Fruit fly (Drosophila melanogaster) whole organism, embryonic: Measurements from ENCODE around the gene tj.

Source experiments
- BEAF-32 ChIP-seq: fragments of 200-800 bp; sonication (Bioruptor generic); optimal IDR thresholded peaks from 3 replicates; lab custom pipeline; 2017; ENCODE audit warnings: missing biosample characterization, missing genetic modification characterization, mild to moderate bottlenecking, moderate library complexity, missing genetic modification reagents
- CG10462 ChIP-seq: fragments of 200-800 bp; sonication (Bioruptor generic); optimal IDR thresholded peaks from 2 replicates; lab custom pipeline; 2016; ENCODE audit warnings: missing biosample characterization, missing genetic modification characterization
- CG11398 ChIP-seq: fragments of 200-800 bp; sonication (Bioruptor generic); optimal IDR thresholded peaks from 2 replicates; lab custom pipeline; 2016; ENCODE audit warnings: missing biosample characterization, missing genetic modification characterization
- CG12071 ChIP-seq: fragments of 200-800 bp; sonication (Bioruptor generic); optimal IDR thresholded peaks from 3 replicates; lab custom pipeline; 2018; ENCODE audit warnings: missing biosample characterization, mild to moderate bottlenecking, missing genetic modification characterization
- CG13296 ChIP-seq: fragments of 200-800 bp; sonication (Bioruptor generic); optimal IDR thresholded peaks from 3 replicates; lab custom pipeline; 2018; ENCODE audit warnings: missing biosample characterization, mild to moderate bottlenecking, missing genetic modification characterization
- CG15601 ChIP-seq: fragments of 200-800 bp; sonication (Bioruptor generic); optimal IDR thresholded peaks from 3 replicates; lab custom pipeline; 2019; ENCODE audit warnings: missing biosample characterization, mild to moderate bottlenecking, missing genetic modification characterization, moderate library complexity
- CG16815 ChIP-seq: fragments of 200-800 bp; sonication (Bioruptor generic); optimal IDR thresholded peaks from 3 replicates; lab custom pipeline; 2017; ENCODE audit warnings: missing biosample characterization, mild to moderate bottlenecking, missing genetic modification characterization
- CG17912 ChIP-seq: fragments of 200-800 bp; sonication (Bioruptor generic); optimal IDR thresholded peaks from 2 replicates; lab custom pipeline; 2018; ENCODE audit warnings: missing biosample characterization, mild to moderate bottlenecking, missing genetic modification characterization
- CG2199 ChIP-seq: fragments of 200-800 bp; sonication (Bioruptor generic); IDR thresholded peaks from 3 replicates; pipeline ENCODE4 v1.3.6; 2022; ENCODE audit warnings: missing biosample characterization, missing genetic modification characterization
- CG2875 ChIP-seq: fragments of 200-800 bp; sonication (Bioruptor generic); optimal IDR thresholded peaks from 2 replicates; lab custom pipeline; 2017; ENCODE audit warnings: missing biosample characterization, mild to moderate bottlenecking, missing genetic modification characterization, missing genetic modification reagents
- CG3281 ChIP-seq: fragments of 200-800 bp; sonication (Bioruptor generic); optimal IDR thresholded peaks from 3 replicates; lab custom pipeline; 2017; ENCODE audit warnings: missing biosample characterization, mild to moderate bottlenecking, missing genetic modification characterization
- CG34422 ChIP-seq: fragments of 200-800 bp; sonication (Bioruptor generic); IDR thresholded peaks from 3 replicates; pipeline ENCODE4 v1.3.6; 2022; ENCODE audit warnings: missing biosample characterization, missing genetic modification characterization
- CG42726 ChIP-seq: fragments of 200-800 bp; sonication (Bioruptor generic); IDR thresholded peaks from 2 replicates; pipeline ENCODE4 v1.3.6; 2022; ENCODE audit warnings: missing biosample characterization, missing genetic modification characterization; ENCODE audit not compliant: partially characterized antibody
- CG6272 ChIP-seq: fragments of 200-800 bp; sonication (Bioruptor generic); IDR thresholded peaks from 2 replicates; pipeline ENCODE4 v1.3.6; 2022; ENCODE audit warnings: missing biosample characterization, missing genetic modification characterization
- CG6654 ChIP-seq: fragments of 200-800 bp; sonication (Bioruptor generic); optimal IDR thresholded peaks from 2 replicates; lab custom pipeline; 2017; ENCODE audit warnings: missing biosample characterization, mild to moderate bottlenecking, missing genetic modification characterization
- CoRest ChIP-seq: fragments of 200-800 bp; sonication (Bioruptor generic); optimal IDR thresholded peaks from 3 replicates; lab custom pipeline; 2018; ENCODE audit warnings: missing biosample characterization, mild to moderate bottlenecking, missing genetic modification characterization, moderate library complexity
- D19A ChIP-seq: fragments of 200-800 bp; optimal IDR thresholded peaks from 3 replicates; lab custom pipeline; 2019; ENCODE audit warnings: missing biosample characterization, mild to moderate bottlenecking, missing genetic modification characterization, moderate library complexity
- Elba2 ChIP-seq: fragments of 200-800 bp; sonication (Bioruptor generic); optimal IDR thresholded peaks from 3 replicates; lab custom pipeline; 2016; ENCODE audit warnings: missing biosample characterization, missing genetic modification characterization
- HLH4C ChIP-seq: fragments of 200-800 bp; sonication (Bioruptor generic); IDR thresholded peaks from 3 replicates; pipeline ENCODE4 v1.3.6; 2022; ENCODE audit warnings: missing biosample characterization, missing genetic modification characterization; ENCODE audit not compliant: partially characterized antibody
- Lpt ChIP-seq: fragments of >200 bp; optimal IDR thresholded peaks from 2 replicates; lab custom pipeline; 2018; ENCODE audit warnings: missing biosample characterization, missing genetic modification characterization
- Med ChIP-seq: fragments of 200-800 bp; sonication (Bioruptor generic); peaks from one replicate; lab custom pipeline; 2016; ENCODE audit warnings: missing biosample characterization, missing genetic modification characterization, mild to moderate bottlenecking, inconsistent platforms, moderate library complexity
- NC2β ChIP-seq: fragments of 200-800 bp; sonication (Bioruptor generic); optimal IDR thresholded peaks from 2 replicates; lab custom pipeline; 2016; ENCODE audit warnings: missing biosample characterization, missing genetic modification characterization
- Side ChIP-seq: fragments of 200-800 bp; sonication (Bioruptor generic); optimal IDR thresholded peaks from 2 replicates; lab custom pipeline; 2016; ENCODE audit warnings: missing biosample characterization, missing genetic modification characterization
- Sox100B ChIP-seq: fragments of 200-800 bp; sonication (Bioruptor generic); optimal IDR thresholded peaks from 3 replicates; lab custom pipeline; 2018; ENCODE audit warnings: missing biosample characterization, mild to moderate bottlenecking, missing genetic modification characterization
- Spps ChIP-seq: fragments of 200-800 bp; sonication (Bioruptor generic); optimal IDR thresholded peaks from 2 replicates; lab custom pipeline; 2018; ENCODE audit warnings: missing biosample characterization, mild to moderate bottlenecking, missing genetic modification characterization
- ash1 ChIP-seq: fragments of 200-800 bp; sonication (Bioruptor generic); optimal IDR thresholded peaks from 2 replicates; lab custom pipeline; 2018; ENCODE audit warnings: missing biosample characterization, mild to moderate bottlenecking, missing genetic modification characterization
- az2 ChIP-seq: fragments of 200-800 bp; sonication (Bioruptor generic); optimal IDR thresholded peaks from 3 replicates; lab custom pipeline; 2016; ENCODE audit warnings: missing biosample characterization, missing genetic modification characterization
- cas ChIP-seq: fragments of 200-800 bp; sonication (Bioruptor generic); IDR thresholded peaks from 2 replicates; pipeline ENCODE4 v1.3.6; 2022; ENCODE audit warnings: missing biosample characterization, missing genetic modification characterization
- corto ChIP-seq: fragments of 200-800 bp; sonication (Bioruptor generic); optimal IDR thresholded peaks from 2 replicates; lab custom pipeline; 2016; ENCODE audit warnings: missing biosample characterization, mild to moderate bottlenecking, missing genetic modification characterization, moderate library complexity
- crp ChIP-seq, 2 experiments: fragments of 200-800 bp; sonication (Bioruptor generic); optimal IDR thresholded peaks; 2 replicates in 1 of 2; 3 replicates in 1 of 2; lab custom pipeline; 2017; ENCODE audit warnings: missing biosample characterization in 2 of 2, missing genetic modification characterization in 2 of 2, mild to moderate bottlenecking in 1 of 2, moderate library complexity in 1 of 2
- eyg ChIP-seq: fragments of 200-800 bp; sonication (Bioruptor generic); optimal IDR thresholded peaks from 3 replicates; lab custom pipeline; 2016; ENCODE audit warnings: missing biosample characterization, missing genetic modification characterization
- fu2 ChIP-seq: fragments of 200-800 bp; sonication (Bioruptor generic); optimal IDR thresholded peaks from 2 replicates; lab custom pipeline; 2016; ENCODE audit warnings: missing biosample characterization, missing genetic modification characterization
- gcm ChIP-seq: fragments of 200-800 bp; sonication (Bioruptor generic); optimal IDR thresholded peaks from 2 replicates; lab custom pipeline; 2019; ENCODE audit warnings: missing biosample characterization, mild to moderate bottlenecking, missing genetic modification characterization, moderate library complexity
- gcm2 ChIP-seq: fragments of 200-800 bp; sonication (Bioruptor generic); optimal IDR thresholded peaks from 2 replicates; lab custom pipeline; 2016; ENCODE audit warnings: missing biosample characterization, missing genetic modification characterization
- gem ChIP-seq: fragments of 200-800 bp; sonication (Bioruptor generic); optimal IDR thresholded peaks from 2 replicates; lab custom pipeline; 2019; ENCODE audit warnings: missing biosample characterization, mild to moderate bottlenecking, missing genetic modification characterization, moderate library complexity
- hbn ChIP-seq: fragments of 200-800 bp; sonication (Bioruptor generic); IDR thresholded peaks from 2 replicates; pipeline ENCODE4 v1.3.6; 2022; ENCODE audit warnings: missing biosample characterization, missing genetic modification characterization; ENCODE audit not compliant: partially characterized antibody
- hkb ChIP-seq, 2 experiments: fragments of 200-800 bp in 1 of 2; fragments of >200 bp in 1 of 2; sonication (Bioruptor generic) in 1 of 2; IDR thresholded peaks in 1 of 2; optimal IDR thresholded peaks in 1 of 2; 2 replicates each; pipeline versions ENCODE4 v1.3.6 to Lab custom; 2017 to 2022; ENCODE audit warnings: missing biosample characterization in 1 of 2, missing genetic modification characterization in 1 of 2
- nmo ChIP-seq: fragments of 200-800 bp; sonication (Bioruptor generic); optimal IDR thresholded peaks from 2 replicates; lab custom pipeline; 2018; ENCODE audit warnings: missing biosample characterization, mild to moderate bottlenecking, missing genetic modification characterization, moderate library complexity
- odd ChIP-seq: fragments of 200-800 bp; sonication (Bioruptor generic); optimal IDR thresholded peaks from 2 replicates; lab custom pipeline; 2017; ENCODE audit warnings: missing biosample characterization, mild to moderate bottlenecking, missing genetic modification characterization
- ranshi ChIP-seq: fragments of 200-800 bp; sonication (Bioruptor generic); IDR thresholded peaks from 2 replicates; pipeline ENCODE4 v1.3.6; 2022; ENCODE audit warnings: missing biosample characterization, missing genetic modification characterization
- salm ChIP-seq: fragments of 200-800 bp; sonication (Bioruptor generic); optimal IDR thresholded peaks from 2 replicates; lab custom pipeline; 2018; ENCODE audit warnings: missing biosample characterization, mild to moderate bottlenecking, missing genetic modification characterization
- scrt ChIP-seq: fragments of 200-800 bp; sonication (Bioruptor generic); optimal IDR thresholded peaks from 2 replicates; lab custom pipeline; 2018; ENCODE audit warnings: missing biosample characterization, mild to moderate bottlenecking, missing genetic modification characterization, moderate library complexity
- sd ChIP-seq: fragments of 200-800 bp; sonication (Bioruptor generic); optimal IDR thresholded peaks from 3 replicates; lab custom pipeline; 2018; ENCODE audit warnings: missing biosample characterization, mild to moderate bottlenecking, missing genetic modification characterization, moderate library complexity
- sim ChIP-seq: fragments of 200-800 bp; sonication (Bioruptor generic); IDR thresholded peaks from 2 replicates; pipeline ENCODE4 v1.3.6; 2022; ENCODE audit warnings: missing biosample characterization, missing genetic modification characterization
- sna ChIP-seq: fragments of 200-800 bp; sonication (Bioruptor generic); IDR thresholded peaks from 2 replicates; pipeline ENCODE4 v1.3.6; 2022; ENCODE audit warnings: missing biosample characterization, missing genetic modification characterization; ENCODE audit not compliant: partially characterized antibody
- tap ChIP-seq: fragments of 200-800 bp; optimal IDR thresholded peaks from 3 replicates; lab custom pipeline; 2019; ENCODE audit warnings: missing biosample characterization, mild to moderate bottlenecking, missing genetic modification characterization, moderate library complexity
- tgo ChIP-seq: fragments of 200-800 bp; sonication (Bioruptor generic); IDR thresholded peaks from 3 replicates; pipeline ENCODE4 v1.3.6; 2022; ENCODE audit warnings: missing biosample characterization, missing genetic modification characterization
- tio ChIP-seq: fragments of 200-800 bp; sonication (Bioruptor generic); optimal IDR thresholded peaks from 2 replicates; lab custom pipeline; 2017; ENCODE audit warnings: missing biosample characterization, missing genetic modification characterization, inconsistent platforms
- ttk ChIP-seq: fragments of 200-800 bp; sonication (Bioruptor generic); IDR thresholded peaks from 2 replicates; pipeline ENCODE4 v2.1.2; 2022; ENCODE audit warnings: missing biosample characterization, missing genetic modification characterization

Gene tj

dm6 chr2L:19425765-19426329 is 38.2 kb upstream of the tj start (continued):
- no peak for TF ChIP-seq Spps
- no peak for TF ChIP-seq HLH4C (GFP tag; lab: Robert Waterston, UW)
- peak; percentile 76 for TF ChIP-seq CoRest (tag; lab: Kevin White, UChicago)
- TF ChIP-seq CG12071 (GFP tag; lab: Kevin White, UChicago), result peak; percentile 43
- TF ChIP-seq Elba2 (GFP tag; lab: Kevin White, UChicago), result peak; percentile 89
- TF ChIP-seq eyg (GFP tag; lab: Kevin White, UChicago), result no peak
- TF ChIP-seq CG2875 (GFP tag; lab: Kevin White, UChicago), result peak; percentile 54
- peak; percentile 40 for TF ChIP-seq sim (GFP tag; lab: Robert Waterston, UW)
- TF ChIP-seq D19A, result peak; percentile 66
- TF ChIP-seq sd, result peak; percentile 70
- TF ChIP-seq CG15601 (tag; lab: Kevin White, UChicago), result peak; percentile 18
- TF ChIP-seq gcm2, result peak; percentile 37
- TF ChIP-seq sna (GFP tag; lab: Robert Waterston, UW), result no peak
- peak; percentile 80 for TF ChIP-seq CG3281 (GFP tag; lab: Kevin White, UChicago)
- TF ChIP-seq Sox100B (GFP tag; lab: Kevin White, UChicago), result peak; percentile 55
- TF ChIP-seq nmo, result peak; percentile 74
- peak; percentile 38; the same call in 1 of the 2 replicates for TF ChIP-seq ttk
- TF ChIP-seq tio (GFP tag; lab: Kevin White, UChicago), result peak; percentile 77
- no peak for TF ChIP-seq NC2β (GFP tag; lab: Kevin White, UChicago)
- peak; percentile 69 for TF ChIP-seq tgo
- TF ChIP-seq crp (GFP tag; optimal IDR thresholded peaks at IDR 0.05; lab: Kevin White, UChicago), result no peak
- TF ChIP-seq Side (GFP tag; lab: Kevin White, UChicago), result peak; percentile 55
- peak; percentile 17 for TF ChIP-seq gcm (GFP tag; lab: Kevin White, UChicago)
- peak; percentile 53 for TF ChIP-seq CG16815 (GFP tag; lab: Kevin White, UChicago)
- TF ChIP-seq hbn (GFP tag; lab: Robert Waterston, UW), result no peak
- TF ChIP-seq corto, result peak; percentile 11
- no peak for TF ChIP-seq CG11398 (GFP tag; lab: Kevin White, UChicago)
- TF ChIP-seq fu2 (GFP tag; lab: Kevin White, UChicago), result peak; percentile 38
- no peak for TF ChIP-seq cas (GFP tag; lab: Robert Waterston, UW)
- peak; percentile 46 for TF ChIP-seq salm (tag; lab: Kevin White, UChicago)
- TF ChIP-seq ranshi, result peak; percentile 73
- TF ChIP-seq tap (tag; lab: Kevin White, UChicago), result peak; percentile 69
- TF ChIP-seq CG42726, result 0 out of 2 replicates have a peak, but pooled peaks have one; percentile 15
- TF ChIP-seq CG6654 (GFP tag; lab: Kevin White, UChicago), result peak; percentile 19
- peak; percentile 73 for TF ChIP-seq CG17912
- TF ChIP-seq BEAF-32, result no peak
- peak; percentile 55; the same call in 2 of the 3 replicates for TF ChIP-seq CG34422
- TF ChIP-seq CG2199 (GFP tag; lab: Robert Waterston, UW), result peak; percentile 82; the same call in 1 of the 3 replicates
- peak; percentile 85 for TF ChIP-seq gem
- TF ChIP-seq ash1 (GFP tag; lab: Kevin White, UChicago), result no peak
- TF ChIP-seq CG6272 (GFP tag; lab: Robert Waterston, UW), result peak; percentile 24; the same call in 1 of the 2 replicates
- peak; percentile 77 for TF ChIP-seq Lpt (GFP tag; lab: Kevin White, UChicago)
- no peak for TF ChIP-seq CG10462 (GFP tag; lab: Kevin White, UChicago)
- TF ChIP-seq odd (GFP tag; lab: Kevin White, UChicago), result peak; percentile 52
- peak; percentile 92 for TF ChIP-seq Med (GFP tag; lab: Kevin White, UChicago)
- TF ChIP-seq scrt (GFP tag; lab: Kevin White, UChicago), result peak; percentile 53
- TF ChIP-seq CG13296 (GFP tag; lab: Kevin White, UChicago), result peak; percentile 58
- peak; percentile 72 for TF ChIP-seq az2 (GFP tag; lab: Kevin White, UChicago)
- no peak for TF ChIP-seq hkb (optimal IDR thresholded peaks at IDR 0.05; lab: Kevin White, UChicago)
- TF ChIP-seq hkb (GFP tag; IDR thresholded peaks at IDR 0.05; lab: Robert Waterston, UW), result peak; percentile 63
